Worm (Caenorhabditis elegans) whole organism, early embryonic: ENCODE data around the gene toe-1.

Experiments used
- B0310.2 ChIP-seq: sonication (generic microtip); optimal IDR thresholded peaks from 2 replicates; lab custom pipeline; 2016; ENCODE audit warnings: mild to moderate bottlenecking, missing genetic modification characterization, missing compliant biosample characterization
- F13C5.2 ChIP-seq: sonication (generic microtip); optimal IDR thresholded peaks from 2 replicates; lab custom pipeline; 2017; ENCODE audit warnings: mild to moderate bottlenecking, missing genetic modification characterization, inconsistent platforms, missing compliant biosample characterization
- aly-1 ChIP-seq: sonication (generic microtip); optimal IDR thresholded peaks from 2 replicates; lab custom pipeline; 2016; ENCODE audit warnings: missing genetic modification characterization, missing compliant biosample characterization
- ama-1 ChIP-seq: fragments of 150-350 bp; optimal IDR thresholded peaks from 2 replicates; lab custom pipeline; 2014
- ceh-13 ChIP-seq: fragments of 200-800 bp; sonication (Bioruptor generic); optimal IDR thresholded peaks from 2 replicates; lab custom pipeline; 2018; ENCODE audit warnings: mild to moderate bottlenecking, missing genetic modification characterization, missing compliant biosample characterization
- ceh-36 ChIP-seq: sonication (generic microtip); optimal IDR thresholded peaks from 2 replicates; lab custom pipeline; 2016; ENCODE audit warnings: missing genetic modification characterization, inconsistent platforms, missing compliant biosample characterization
- ets-7 ChIP-seq: sonication (generic microtip); optimal IDR thresholded peaks from 2 replicates; lab custom pipeline; 2016; ENCODE audit warnings: missing genotype, missing genetic modification characterization, missing compliant biosample characterization
- flt-1 ChIP-seq: fragments of 200-800 bp; sonication (Bioruptor generic); IDR thresholded peaks from 2 replicates; pipeline ENCODE4 v1.3.6; 2022; ENCODE audit warnings: missing genetic modification characterization, missing compliant biosample characterization
- hmbx-1 ChIP-seq: sonication (generic microtip); optimal IDR thresholded peaks from 2 replicates; lab custom pipeline; 2016; ENCODE audit warnings: mild to moderate bottlenecking, missing genetic modification characterization, missing compliant biosample characterization
- hmg-4 ChIP-seq: fragments of 200-800 bp; sonication (Bioruptor generic); optimal IDR thresholded peaks from 2 replicates; lab custom pipeline; 2018; ENCODE audit warnings: mild to moderate bottlenecking, missing genetic modification characterization, missing compliant biosample characterization
- hnd-1 ChIP-seq: sonication (generic microtip); optimal IDR thresholded peaks from 2 replicates; lab custom pipeline; 2016; ENCODE audit warnings: missing genetic modification characterization, missing compliant biosample characterization
- pes-1 ChIP-seq: fragments of 200-800 bp; sonication (Bioruptor generic); IDR thresholded peaks from 2 replicates; pipeline ENCODE4 v1.3.6; 2022; ENCODE audit warnings: missing genetic modification reagents, missing genetic modification characterization, missing compliant biosample characterization
- scrt-1 ChIP-seq: fragments of 200-800 bp; sonication (Bioruptor generic); IDR thresholded peaks from 2 replicates; pipeline ENCODE4 v1.3.6; 2022; ENCODE audit warnings: missing genetic modification characterization, missing compliant biosample characterization
- sea-1 ChIP-seq: fragments of 200-800 bp; sonication (Bioruptor generic); conservative IDR thresholded peaks from 2 replicates; pipeline ENCODE4 v1.3.6; 2022; ENCODE audit warnings: missing genetic modification characterization, missing compliant biosample characterization
- tbx-11 ChIP-seq: fragments of 200-800 bp; sonication (Bioruptor generic); IDR thresholded peaks from 2 replicates; pipeline ENCODE4 v1.3.6; 2022; ENCODE audit warnings: missing genetic modification characterization, missing compliant biosample characterization
- tbx-37 ChIP-seq: fragments of 200-800 bp; sonication (Bioruptor generic); conservative IDR thresholded peaks from 2 replicates; pipeline ENCODE4 v1.3.6; 2022; ENCODE audit warnings: missing genetic modification reagents, missing genetic modification characterization, missing compliant biosample characterization
- tra-4 ChIP-seq: sonication (generic microtip); optimal IDR thresholded peaks from 2 replicates; lab custom pipeline; 2017; ENCODE audit warnings: missing genetic modification characterization, missing compliant biosample characterization

toe-1 gene

ce11 chrII:4474005-4474655 is 49.2 kb downstream of the toe-1 start:
- no peak for TF ChIP-seq F13C5.2
- no peak for TF ChIP-seq ceh-13 (GFP tag; lab: Kevin White, UChicago)
- TF ChIP-seq hmg-4 (GFP tag; lab: Kevin White, UChicago): no peak
- TF ChIP-seq B0310.2 (tag; lab: Kevin White, UChicago): no peak
- TF ChIP-seq ets-7 (tag; lab: Kevin White, UChicago): no peak
- no peak for TF ChIP-seq tbx-11 (GFP tag; lab: Robert Waterston, UW)
- no peak for TF ChIP-seq pes-1 (GFP tag; lab: Robert Waterston, UW)
- TF ChIP-seq ceh-36: no peak
- TF ChIP-seq flt-1 (GFP tag; lab: Robert Waterston, UW): no peak

DNA sequence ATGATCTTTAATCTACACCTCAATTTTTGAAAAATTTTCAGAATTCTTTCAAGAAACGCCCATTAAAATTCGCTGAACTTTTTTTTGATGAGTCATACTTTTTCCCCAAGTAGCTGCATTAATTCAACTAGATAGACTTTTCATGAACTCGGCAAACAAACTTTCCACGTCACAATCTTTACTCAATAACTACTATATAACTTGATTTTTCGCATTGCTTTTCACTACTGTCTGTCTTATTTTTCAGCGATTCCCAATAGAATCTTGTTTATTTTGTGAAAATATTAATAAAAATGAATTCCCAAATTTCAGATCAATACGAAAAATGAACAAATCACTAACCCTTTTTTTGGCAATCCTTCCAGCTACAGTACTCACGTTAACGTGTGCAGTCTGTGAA is 53.3 kb downstream of the toe-1 start, which contains the start of gene T05C1.1:
T05C1.1 (plus strand) TSS at position 301 of the 400 bp plus-strand sequence.
- TF ChIP-seq tbx-11 (GFP tag; lab: Robert Waterston, UW) (no peak), ama-1 (lab: Kevin White, UChicago) (no peak), hmg-4 (GFP tag; lab: Kevin White, UChicago) (no peak), aly-1 (tag; lab: Kevin White, UChicago) (no peak), hmbx-1 (no peak), pes-1 (GFP tag; lab: Robert Waterston, UW) (no peak), F13C5.2 (no peak)

DNA sequence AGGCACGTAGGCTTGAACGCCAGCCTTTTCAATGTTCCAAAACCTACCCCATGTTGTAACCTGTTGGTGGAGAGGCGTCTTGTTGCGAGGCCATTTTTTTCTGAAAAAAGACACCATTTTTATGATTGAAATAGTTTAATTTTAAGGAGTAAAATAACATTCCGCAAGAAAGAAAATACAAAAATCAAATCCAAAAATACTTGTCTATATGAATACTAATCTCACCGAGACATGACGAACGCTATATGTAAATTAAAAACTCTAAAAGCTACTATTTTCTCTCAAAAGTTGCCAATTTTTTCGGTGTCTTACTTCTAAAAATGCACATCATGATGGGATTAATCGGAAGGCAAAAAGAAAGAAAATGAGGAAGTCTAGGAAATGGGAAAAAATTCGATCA is 57.1 kb downstream of the toe-1 start, which contains the start of gene T05C1.2:
T05C1.2 (minus strand) TSS at position 101 of the 400 bp plus-strand sequence.
- TF ChIP-seq aly-1 (tag; lab: Kevin White, UChicago) (no peak), scrt-1 (GFP tag; lab: Robert Waterston, UW) (no peak), sea-1 (GFP tag; lab: Robert Waterston, UW) (no peak), B0310.2 (tag; lab: Kevin White, UChicago) (no peak), ceh-13 (GFP tag; lab: Kevin White, UChicago) (no peak), hmbx-1 (no peak), F13C5.2 (no peak), hmg-4 (GFP tag; lab: Kevin White, UChicago) (no peak), pes-1 (GFP tag; lab: Robert Waterston, UW) (no peak), tbx-11 (GFP tag; lab: Robert Waterston, UW) (no peak), ceh-36 (no peak), hnd-1 (tag; lab: Kevin White, UChicago) (no peak), tbx-37 (GFP tag; lab: Robert Waterston, UW) (no peak), ama-1 (lab: Kevin White, UChicago) (no peak), flt-1 (GFP tag; lab: Robert Waterston, UW) (no peak), tra-4 (tag; lab: Kevin White, UChicago) (no peak), ets-7 (tag; lab: Kevin White, UChicago) (no peak)
